Fruit fly (Drosophila melanogaster) whole organism, embryonic: ENCODE results near the gene Son.

Source experiments
- BEAF-32 ChIP-seq: fragments of 200-800 bp; sonication (Bioruptor generic); optimal IDR thresholded peaks from 3 replicates; lab custom pipeline; 2017; ENCODE audit warnings: missing biosample characterization, missing genetic modification characterization, mild to moderate bottlenecking, moderate library complexity, missing genetic modification reagents
- CG10209 ChIP-seq: fragments of 200-800 bp; sonication (Bioruptor generic); optimal IDR thresholded peaks from 3 replicates; lab custom pipeline; 2017; ENCODE audit warnings: missing biosample characterization, mild to moderate bottlenecking, missing genetic modification characterization, missing genetic modification reagents
- CG12155 ChIP-seq: fragments of 200-800 bp; sonication (Bioruptor generic); optimal IDR thresholded peaks from 3 replicates; lab custom pipeline; 2016; ENCODE audit warnings: missing biosample characterization, missing genetic modification characterization
- CG13296 ChIP-seq: fragments of 200-800 bp; sonication (Bioruptor generic); optimal IDR thresholded peaks from 3 replicates; lab custom pipeline; 2018; ENCODE audit warnings: missing biosample characterization, mild to moderate bottlenecking, missing genetic modification characterization
- CG14965 ChIP-seq: fragments of 200-800 bp; sonication (Bioruptor generic); optimal IDR thresholded peaks from 2 replicates; lab custom pipeline; 2016; ENCODE audit warnings: missing biosample characterization, missing genetic modification characterization, borderline replicate concordance
- CG1603 ChIP-seq: fragments of 200-800 bp; sonication (Bioruptor generic); optimal IDR thresholded peaks from 2 replicates; lab custom pipeline; 2019; ENCODE audit warnings: missing biosample characterization, mild to moderate bottlenecking, missing genetic modification characterization, moderate library complexity
- CG17361 ChIP-seq: fragments of 200-800 bp; sonication (Bioruptor generic); IDR thresholded peaks from 3 replicates; pipeline ENCODE4 v1.3.6; 2022; ENCODE audit warnings: missing biosample characterization, missing genetic modification characterization
- CG17802 ChIP-seq: fragments of 200-800 bp; sonication (Bioruptor generic); optimal IDR thresholded peaks from 2 replicates; lab custom pipeline; 2018; ENCODE audit warnings: missing biosample characterization, mild to moderate bottlenecking, missing genetic modification characterization, moderate library complexity
- CG2712 ChIP-seq: fragments of 200-800 bp; optimal IDR thresholded peaks from 3 replicates; lab custom pipeline; 2019; ENCODE audit warnings: missing biosample characterization, mild to moderate bottlenecking, missing genetic modification characterization, moderate library complexity
- CG2875 ChIP-seq: fragments of 200-800 bp; sonication (Bioruptor generic); optimal IDR thresholded peaks from 2 replicates; lab custom pipeline; 2017; ENCODE audit warnings: missing biosample characterization, mild to moderate bottlenecking, missing genetic modification characterization, missing genetic modification reagents
- CG3407 ChIP-seq: fragments of 200-800 bp; sonication (Bioruptor generic); optimal IDR thresholded peaks from 2 replicates; lab custom pipeline; 2018; ENCODE audit warnings: missing biosample characterization, mild to moderate bottlenecking, missing genetic modification characterization
- CG34376 ChIP-seq: fragments of 200-800 bp; sonication (Bioruptor generic); optimal IDR thresholded peaks from 2 replicates; lab custom pipeline; 2018; ENCODE audit warnings: missing biosample characterization, mild to moderate bottlenecking, missing genetic modification characterization
- CG43689 ChIP-seq: fragments of 200-800 bp; sonication (Bioruptor generic); IDR thresholded peaks from 2 replicates; pipeline ENCODE4 v1.3.6; 2022; ENCODE audit warnings: missing biosample characterization, missing genetic modification characterization
- CG4730 ChIP-seq: fragments of 200-800 bp; sonication (Bioruptor generic); IDR thresholded peaks from 2 replicates; pipeline ENCODE4 v1.3.6; 2022; ENCODE audit warnings: missing biosample characterization, missing genetic modification characterization
- CG6175 ChIP-seq: fragments of 200-800 bp; sonication (Bioruptor generic); IDR thresholded peaks from 3 replicates; pipeline ENCODE4 v1.3.6; 2022; ENCODE audit warnings: missing biosample characterization, missing genetic modification characterization
- CG6813 ChIP-seq: fragments of 200-800 bp; sonication (Bioruptor generic); optimal IDR thresholded peaks from 2 replicates; lab custom pipeline; 2017; ENCODE audit warnings: missing biosample characterization, missing genetic modification characterization, mild to moderate bottlenecking, moderate library complexity, missing genetic modification reagents
- CG9876 ChIP-seq: fragments of 200-800 bp; sonication (Bioruptor generic); optimal IDR thresholded peaks from 2 replicates; lab custom pipeline; 2016; ENCODE audit warnings: missing biosample characterization, missing genetic modification characterization
- D ChIP-seq, 2 experiments: fragments of 200-800 bp in 1 of 2; fragments of >200 bp in 1 of 2; sonication (Bioruptor generic) in 1 of 2; optimal IDR thresholded peaks; 2 replicates in 1 of 2; 3 replicates in 1 of 2; lab custom pipeline; 2017; ENCODE audit warnings: mild to moderate bottlenecking in 1 of 2, missing biosample characterization in 1 of 2, missing genetic modification characterization in 1 of 2, missing genetic modification reagents in 1 of 2
- Dip3 ChIP-seq: fragments of 200-800 bp; sonication (Bioruptor generic); optimal IDR thresholded peaks from 3 replicates; lab custom pipeline; 2016; ENCODE audit warnings: missing biosample characterization, missing genetic modification characterization
- Ets65A ChIP-seq: fragments of 200-800 bp; sonication (Bioruptor generic); peaks from one replicate; lab custom pipeline; 2016; ENCODE audit warnings: missing biosample characterization, missing genetic modification characterization
- H15 ChIP-seq: fragments of 200-800 bp; sonication (Bioruptor generic); IDR thresholded peaks from 3 replicates; pipeline ENCODE4 v1.3.6; 2022; ENCODE audit warnings: missing biosample characterization, missing genetic modification characterization
- Hr39 ChIP-seq: fragments of >200 bp; optimal IDR thresholded peaks from 2 replicates; lab custom pipeline; 2017
- Hr78 ChIP-seq, 2 experiments: fragments of 200-800 bp in 1 of 2; fragments of >200 bp in 1 of 2; sonication (Bioruptor generic) in 1 of 2; optimal IDR thresholded peaks; 2 replicates each; lab custom pipeline; 2017 to 2019; ENCODE audit warnings: missing biosample characterization in 2 of 2, missing genetic modification characterization in 2 of 2, mild to moderate bottlenecking in 1 of 2, moderate library complexity in 1 of 2
- Meics ChIP-seq: fragments of 200-800 bp; sonication (Bioruptor generic); optimal IDR thresholded peaks from 2 replicates; lab custom pipeline; 2017; ENCODE audit warnings: missing biosample characterization, mild to moderate bottlenecking, missing genetic modification characterization
- Spps ChIP-seq: fragments of 200-800 bp; sonication (Bioruptor generic); optimal IDR thresholded peaks from 2 replicates; lab custom pipeline; 2018; ENCODE audit warnings: missing biosample characterization, mild to moderate bottlenecking, missing genetic modification characterization
- Tbp ChIP-seq: fragments of >200 bp; optimal IDR thresholded peaks from 2 replicates; lab custom pipeline; 2018; ENCODE audit warnings: missing biosample characterization, missing genetic modification characterization
- Trl ChIP-seq, 3 experiments: fragments of >200 bp in 2 of 3; fragments of 200-800 bp in 1 of 3; sonication (Bioruptor generic) in 1 of 3; optimal IDR thresholded peaks; 2 replicates in 1 of 3; 3 replicates in 2 of 3; lab custom pipeline; 2016 to 2017; ENCODE audit warnings: missing biosample characterization in 1 of 3, missing genetic modification characterization in 1 of 3
- Xbp1 ChIP-seq: fragments of 200-800 bp; sonication (Bioruptor generic); optimal IDR thresholded peaks from 3 replicates; lab custom pipeline; 2016; ENCODE audit warnings: missing biosample characterization, mild to moderate bottlenecking, missing genetic modification characterization
- ash1 ChIP-seq: fragments of 200-800 bp; sonication (Bioruptor generic); optimal IDR thresholded peaks from 2 replicates; lab custom pipeline; 2018; ENCODE audit warnings: missing biosample characterization, mild to moderate bottlenecking, missing genetic modification characterization
- br ChIP-seq: fragments of >200 bp; optimal IDR thresholded peaks from 2 replicates; lab custom pipeline; 2017
- dm ChIP-seq: fragments of 200-800 bp; sonication (Bioruptor generic); optimal IDR thresholded peaks from 3 replicates; lab custom pipeline; 2016; ENCODE audit warnings: missing biosample characterization, missing genetic modification characterization
- emc ChIP-seq: fragments of 200-800 bp; sonication (Bioruptor generic); optimal IDR thresholded peaks from 2 replicates; lab custom pipeline; 2016; ENCODE audit warnings: missing biosample characterization, missing genetic modification characterization
- gsb-n ChIP-seq: fragments of 200-800 bp; sonication (Bioruptor generic); optimal IDR thresholded peaks from 3 replicates; lab custom pipeline; 2018; ENCODE audit warnings: missing biosample characterization, mild to moderate bottlenecking, missing genetic modification characterization
- insv ChIP-seq, 2 experiments: fragments of 200-800 bp; sonication (Bioruptor generic); optimal IDR thresholded peaks; 3 replicates each; lab custom pipeline; 2016 to 2018; ENCODE audit warnings: missing biosample characterization in 2 of 2, missing genetic modification characterization in 2 of 2
- jumu ChIP-seq: fragments of 200-800 bp; sonication (Bioruptor generic); optimal IDR thresholded peaks from 3 replicates; lab custom pipeline; 2016; ENCODE audit warnings: missing biosample characterization, missing genetic modification characterization
- lab ChIP-seq: fragments of 200-800 bp; sonication (Bioruptor generic); optimal IDR thresholded peaks from 3 replicates; lab custom pipeline; 2017; ENCODE audit warnings: missing biosample characterization, missing genetic modification characterization, mild to moderate bottlenecking, moderate library complexity, missing genetic modification reagents
- lilli ChIP-seq: fragments of 200-800 bp; sonication (Bioruptor generic); optimal IDR thresholded peaks from 3 replicates; lab custom pipeline; 2016; ENCODE audit warnings: missing biosample characterization, missing genetic modification characterization
- mam ChIP-seq: fragments of 200-800 bp; sonication (Bioruptor generic); optimal IDR thresholded peaks from 3 replicates; lab custom pipeline; 2016; ENCODE audit warnings: missing biosample characterization, missing genetic modification characterization
- oc ChIP-seq: fragments of 200-800 bp; sonication (Bioruptor generic); optimal IDR thresholded peaks from 2 replicates; lab custom pipeline; 2018; ENCODE audit warnings: missing biosample characterization, mild to moderate bottlenecking, missing genetic modification characterization, moderate library complexity
- odd ChIP-seq: fragments of 200-800 bp; sonication (Bioruptor generic); optimal IDR thresholded peaks from 2 replicates; lab custom pipeline; 2017; ENCODE audit warnings: missing biosample characterization, mild to moderate bottlenecking, missing genetic modification characterization
- pb ChIP-seq: fragments of 200-800 bp; sonication (Bioruptor generic); optimal IDR thresholded peaks from 3 replicates; lab custom pipeline; 2016; ENCODE audit warnings: missing biosample characterization, missing genetic modification characterization
- ro ChIP-seq: fragments of 200-800 bp; sonication (Bioruptor generic); IDR thresholded peaks from 2 replicates; pipeline ENCODE4 v1.3.6; 2022; ENCODE audit warnings: missing biosample characterization, missing genetic modification characterization
- row ChIP-seq: fragments of 200-800 bp; sonication (Bioruptor generic); IDR thresholded peaks from 3 replicates; pipeline ENCODE4 v1.3.6; 2022; ENCODE audit warnings: missing biosample characterization, missing genetic modification characterization
- scrt ChIP-seq: fragments of 200-800 bp; sonication (Bioruptor generic); optimal IDR thresholded peaks from 2 replicates; lab custom pipeline; 2018; ENCODE audit warnings: missing biosample characterization, mild to moderate bottlenecking, missing genetic modification characterization, moderate library complexity
- sd ChIP-seq: fragments of 200-800 bp; sonication (Bioruptor generic); optimal IDR thresholded peaks from 3 replicates; lab custom pipeline; 2018; ENCODE audit warnings: missing biosample characterization, mild to moderate bottlenecking, missing genetic modification characterization, moderate library complexity
- sqz ChIP-seq: fragments of 200-800 bp; sonication (Bioruptor generic); optimal IDR thresholded peaks from 3 replicates; lab custom pipeline; 2018; ENCODE audit warnings: missing biosample characterization, mild to moderate bottlenecking, missing genetic modification characterization
- tna ChIP-seq: fragments of 200-800 bp; sonication (Bioruptor generic); IDR thresholded peaks from 2 replicates; pipeline ENCODE4 v1.3.6; 2022; ENCODE audit warnings: missing biosample characterization, missing genetic modification characterization; ENCODE audit not compliant: partially characterized antibody
- ttk ChIP-seq: fragments of 200-800 bp; sonication (Bioruptor generic); IDR thresholded peaks from 2 replicates; pipeline ENCODE4 v2.1.2; 2022; ENCODE audit warnings: missing biosample characterization, missing genetic modification characterization

Son gene

DNA sequence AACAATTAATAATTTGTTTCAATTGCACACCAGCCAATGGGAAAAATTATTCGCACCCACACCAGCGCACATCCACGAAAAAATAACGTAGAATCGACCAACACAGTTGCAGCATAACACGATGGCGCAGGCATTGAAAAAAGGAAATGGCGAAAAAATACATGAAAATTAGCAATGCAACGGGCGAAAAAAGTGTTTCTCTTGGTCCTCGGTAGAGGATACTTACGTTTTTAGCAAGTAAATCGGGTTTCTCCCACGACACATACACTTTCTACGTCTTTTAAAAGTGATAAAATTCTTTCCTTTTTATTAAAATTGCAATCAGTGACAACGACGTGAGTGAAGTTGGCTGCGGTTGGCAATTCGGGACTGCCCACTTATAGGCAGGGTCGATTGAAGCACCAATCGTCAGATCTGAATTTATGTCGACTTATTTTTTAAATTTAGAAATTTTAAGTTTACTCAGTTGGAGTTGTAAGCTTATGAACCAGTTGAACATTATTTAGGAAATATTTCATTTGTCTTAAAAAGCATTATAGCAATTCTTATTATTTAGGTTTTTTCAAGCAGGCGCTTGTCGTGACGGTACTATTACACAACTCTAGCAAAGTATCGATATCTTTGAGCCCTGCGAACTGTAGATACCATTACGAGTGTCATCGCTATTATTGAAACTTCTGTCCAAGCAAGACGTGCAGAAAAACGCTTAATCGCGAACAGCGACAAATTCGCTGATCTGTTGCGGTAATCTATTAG is at the start of gene Son, which contains the start of gene Kap-alpha3 (continued):
- peak; percentile 92 for TF ChIP-seq pb (GFP tag; lab: Kevin White, UChicago)
- peak; percentile 85 for TF ChIP-seq scrt (GFP tag; lab: Kevin White, UChicago)
- TF ChIP-seq CG9876 (GFP tag; lab: Kevin White, UChicago): peak; percentile 95
- TF ChIP-seq tna (GFP tag; lab: Robert Waterston, UW): no peak; the same call in 1 of the 2 replicates
- peak; percentile 86 for TF ChIP-seq CG2875 (GFP tag; lab: Kevin White, UChicago)
- no peak for TF ChIP-seq D (optimal IDR thresholded peaks at IDR 0.05; lab: Kevin White, UChicago)
- TF ChIP-seq D (GFP tag; optimal IDR thresholded peaks at IDR 0.05; lab: Kevin White, UChicago): peak; percentile 89
- TF ChIP-seq oc (tag; lab: Kevin White, UChicago): peak; percentile 73
- TF ChIP-seq Meics: peak; percentile 95
- peak; percentile 95 for TF ChIP-seq mam
- TF ChIP-seq br: no peak
- TF ChIP-seq CG13296 (GFP tag; lab: Kevin White, UChicago): peak; percentile 97
- peak; percentile 93 for TF ChIP-seq CG3407 (GFP tag; lab: Kevin White, UChicago)
- TF ChIP-seq CG17802 (tag; lab: Kevin White, UChicago): peak; percentile 84
- TF ChIP-seq sd (tag; lab: Kevin White, UChicago): peak; percentile 77
- TF ChIP-seq H15 (GFP tag; lab: Robert Waterston, UW): peak; percentile 92
- peak in 1 of 2 experiments; percentile 54 for TF ChIP-seq Hr78 (GFP tag; optimal IDR thresholded peaks at IDR 0.05; lab: Kevin White, UChicago)
- no peak for TF ChIP-seq Tbp
- TF ChIP-seq Ets65A (GFP tag; lab: Kevin White, UChicago): peak; percentile 100
- peak; percentile 98 for TF ChIP-seq CG34376 (GFP tag; lab: Kevin White, UChicago)
- peak; percentile 88 for TF ChIP-seq ttk (GFP tag; lab: Robert Waterston, UW)
- TF ChIP-seq gsb-n (tag; lab: Kevin White, UChicago): peak; percentile 82
- peak; percentile 95 for TF ChIP-seq Dip3
- peak; percentile 73 for TF ChIP-seq CG1603 (tag; lab: Kevin White, UChicago)
- peak; percentile 53; the same call in 2 of the 3 replicates for TF ChIP-seq CG6175
- TF ChIP-seq CG4730 (GFP tag; lab: Robert Waterston, UW): peak; percentile 82
- TF ChIP-seq sqz (GFP tag; lab: Kevin White, UChicago): peak; percentile 92
- TF ChIP-seq lab: peak; percentile 96
- TF ChIP-seq CG43689 (GFP tag; lab: Robert Waterston, UW): peak; percentile 70
- TF ChIP-seq Hr39 (lab: Kevin White, UChicago): no peak
- peak; percentile 94 for TF ChIP-seq lilli
- peak; percentile 96 for TF ChIP-seq BEAF-32 (GFP tag; lab: Kevin White, UChicago)
- peak; percentile 62 for TF ChIP-seq CG14965 (GFP tag; lab: Kevin White, UChicago)
- TF ChIP-seq insv (GFP tag; optimal IDR thresholded peaks at IDR 0.05; lab: Kevin White, UChicago): peak in 1 of 2 experiments; percentile 85
- peak; percentile 89 for TF ChIP-seq emc (GFP tag; lab: Kevin White, UChicago)
- peak; percentile 93 for TF ChIP-seq CG10209 (GFP tag; lab: Kevin White, UChicago)
- peak; percentile 95 for TF ChIP-seq row
- TF ChIP-seq dm (GFP tag; lab: Kevin White, UChicago): peak; percentile 96
- TF ChIP-seq Spps (tag; lab: Kevin White, UChicago): peak; percentile 82
- no peak for TF ChIP-seq Trl (optimal IDR thresholded peaks at IDR 0.05; lab: Kevin White, UChicago)
- peak; percentile 95 for TF ChIP-seq Trl (GFP tag; optimal IDR thresholded peaks at IDR 0.05; lab: Kevin White, UChicago)
- TF ChIP-seq ro (GFP tag; lab: Robert Waterston, UW): peak; percentile 47; the same call in 1 of the 2 replicates
- peak; percentile 89 for TF ChIP-seq CG12155 (GFP tag; lab: Kevin White, UChicago)
- peak; percentile 97 for TF ChIP-seq CG17361 (GFP tag; lab: Robert Waterston, UW)
- TF ChIP-seq jumu (GFP tag; lab: Kevin White, UChicago): peak; percentile 89
- peak; percentile 92 for TF ChIP-seq odd (GFP tag; lab: Kevin White, UChicago)
- peak; percentile 85 for TF ChIP-seq CG6813 (GFP tag; lab: Kevin White, UChicago)
- TF ChIP-seq CG2712 (tag; lab: Kevin White, UChicago): peak; percentile 89
- peak; percentile 90 for TF ChIP-seq ash1 (GFP tag; lab: Kevin White, UChicago)
- peak; percentile 93 for TF ChIP-seq Xbp1 (GFP tag; lab: Kevin White, UChicago)
